Worm (Caenorhabditis elegans): ENCODE data around the gene sap-140.
"Not testable (repeated sequence)": the region's sequence is repeated elsewhere in the genome, so short reads cannot be mapped to it uniquely, and the experiment has no call there.

ce11 chrIII:7468980-7469379, 30.6 kb upstream of the sap-140 start, which contains the start of gene H14A12.5:
- not testable (repeated sequence) for TF ChIP-seq gmeb-2 (tag; optimal IDR thresholded peaks at IDR 0.05); unc-42 (tag; optimal IDR thresholded peaks at IDR 0.05); nhr-232 (tag; optimal IDR thresholded peaks at IDR 0.05); pqm-1 (tag; optimal IDR thresholded peaks at IDR 0.05); ceh-48 (tag; optimal IDR thresholded peaks at IDR 0.05); pat-9 (tag; optimal IDR thresholded peaks at IDR 0.05); ama-1 (optimal IDR thresholded peaks at IDR 0.05)
